Worm (Caenorhabditis elegans) whole organism, L3 larva: Measurements from ENCODE around the gene Y59A8A.8.

Source experiments
- aly-2 ChIP-seq: fragments of 150-350 bp; optimal IDR thresholded peaks from 2 replicates; lab custom pipeline; 2014; ENCODE audit warnings: missing biosample characterization, missing genetic modification characterization
- ama-1 ChIP-seq: fragments of 150-350 bp; optimal IDR thresholded peaks from 2 replicates; lab custom pipeline; 2018
- ceh-16 ChIP-seq: sonication (generic microtip); optimal IDR thresholded peaks from 2 replicates; lab custom pipeline; 2017; ENCODE audit warnings: missing biosample characterization, missing genetic modification characterization
- ceh-82 ChIP-seq: fragments of 150-350 bp; optimal IDR thresholded peaks from 2 replicates; lab custom pipeline; 2014; ENCODE audit warnings: missing biosample characterization, missing genetic modification characterization
- daf-12 ChIP-seq: fragments of 150-350 bp; optimal IDR thresholded peaks from 2 replicates; lab custom pipeline; 2014; ENCODE audit warnings: missing biosample characterization, missing genetic modification reagents, missing genetic modification characterization
- egl-27 ChIP-seq: sonication (generic microtip); optimal IDR thresholded peaks from 4 replicates; lab custom pipeline; 2017; ENCODE audit warnings: missing biosample characterization, missing genetic modification reagents, missing genetic modification characterization
- egl-5 ChIP-seq: fragments of 150-350 bp; optimal IDR thresholded peaks from 2 replicates; lab custom pipeline; 2017; ENCODE audit warnings: missing biosample characterization, missing genetic modification reagents, missing genetic modification characterization, inconsistent platforms
- elt-1 ChIP-seq: fragments of 150-350 bp; optimal IDR thresholded peaks from 2 replicates; lab custom pipeline; 2014; ENCODE audit warnings: missing biosample characterization, missing genetic modification characterization
- elt-2 ChIP-seq: sonication (generic microtip); optimal IDR thresholded peaks from 2 replicates; lab custom pipeline; 2016; ENCODE audit warnings: missing genetic modification reagents, mild to moderate bottlenecking, missing genetic modification characterization, missing compliant biosample characterization
- elt-3 ChIP-seq, 3 experiments: fragments of 150-350 bp in 1 of 3; sonication (generic microtip) in 2 of 3; optimal IDR thresholded peaks; 2 replicates in 2 of 3; 4 replicates in 1 of 3; lab custom pipeline; 2014 to 2017; ENCODE audit warnings: missing biosample characterization in 3 of 3, missing genetic modification characterization in 3 of 3
- eor-1 ChIP-seq, 2 experiments: fragments of 150-350 bp; optimal IDR thresholded peaks; 2 replicates each; lab custom pipeline; 2014 to 2018; ENCODE audit warnings: missing biosample characterization in 2 of 2, missing genetic modification characterization in 2 of 2
- fkh-10 ChIP-seq: sonication (generic microtip); optimal IDR thresholded peaks from 2 replicates; lab custom pipeline; 2017; ENCODE audit warnings: missing biosample characterization, missing genetic modification reagents, missing genetic modification characterization
- fkh-2 ChIP-seq: fragments of 150-350 bp; optimal IDR thresholded peaks from 2 replicates; lab custom pipeline; 2014; ENCODE audit warnings: missing biosample characterization, missing genetic modification reagents, missing genetic modification characterization
- fos-1 ChIP-seq: fragments of 150-350 bp; optimal IDR thresholded peaks from 2 replicates; lab custom pipeline; 2014; ENCODE audit warnings: missing biosample characterization, missing genetic modification characterization
- hmg-11 ChIP-seq: sonication (generic microtip); optimal IDR thresholded peaks from 2 replicates; lab custom pipeline; 2016; ENCODE audit warnings: missing genetic modification characterization, missing compliant biosample characterization
- jun-1 ChIP-seq: fragments of 150-350 bp; optimal IDR thresholded peaks from 2 replicates; lab custom pipeline; 2014; ENCODE audit warnings: missing biosample characterization, missing genetic modification reagents, missing genetic modification characterization
- lin-15B ChIP-seq: fragments of 150-350 bp; optimal IDR thresholded peaks from 2 replicates; lab custom pipeline; 2014; ENCODE audit warnings: missing biosample characterization, missing genetic modification characterization
- lsy-12 ChIP-seq: sonication (generic microtip); optimal IDR thresholded peaks from 2 replicates; lab custom pipeline; 2016; ENCODE audit warnings: mild to moderate bottlenecking, missing genetic modification characterization, missing compliant biosample characterization
- mdl-1 ChIP-seq: fragments of 150-350 bp; optimal IDR thresholded peaks from 2 replicates; lab custom pipeline; 2014; ENCODE audit warnings: missing biosample characterization, missing genetic modification characterization
- mml-1 ChIP-seq: fragments of 150-350 bp; sonication (generic microtip); optimal IDR thresholded peaks from 3 replicates; lab custom pipeline; 2014; ENCODE audit warnings: missing biosample characterization, missing genetic modification characterization
- nfya-1 ChIP-seq: sonication (generic microtip); optimal IDR thresholded peaks from 2 replicates; lab custom pipeline; 2017; ENCODE audit warnings: missing genetic modification characterization, mild to moderate bottlenecking, missing compliant biosample characterization, antibody characterized with exemption, moderate library complexity; ENCODE audit not compliant: insufficient read depth
- nhr-11 ChIP-seq: fragments of 150-350 bp; optimal IDR thresholded peaks from 2 replicates; lab custom pipeline; 2014; ENCODE audit warnings: missing biosample characterization, missing genetic modification characterization
- nhr-12 ChIP-seq: fragments of 150-350 bp; optimal IDR thresholded peaks from 2 replicates; lab custom pipeline; 2014; ENCODE audit warnings: missing biosample characterization, missing genetic modification characterization
- nhr-23 ChIP-seq: fragments of 150-350 bp; optimal IDR thresholded peaks from 2 replicates; lab custom pipeline; 2014; ENCODE audit warnings: missing biosample characterization, missing genetic modification reagents, missing genetic modification characterization
- nhr-237 ChIP-seq: fragments of 150-350 bp; optimal IDR thresholded peaks from 2 replicates; lab custom pipeline; 2014; ENCODE audit warnings: missing biosample characterization, missing genetic modification characterization
- nhr-25 ChIP-seq: sonication (generic microtip); optimal IDR thresholded peaks from 2 replicates; lab custom pipeline; 2017; ENCODE audit warnings: missing biosample characterization, missing genetic modification characterization
- nhr-76 ChIP-seq: fragments of 150-350 bp; sonication (generic microtip); optimal IDR thresholded peaks from 5 replicates; lab custom pipeline; 2014; ENCODE audit warnings: missing biosample characterization, missing genetic modification characterization
- nhr-77 ChIP-seq: fragments of 150-350 bp; optimal IDR thresholded peaks from 2 replicates; lab custom pipeline; 2014; ENCODE audit warnings: missing biosample characterization, missing genetic modification characterization
- pha-4 ChIP-seq: fragments of 150-350 bp; optimal IDR thresholded peaks from 2 replicates; lab custom pipeline; 2014; ENCODE audit warnings: missing biosample characterization, missing genetic modification reagents, missing genetic modification characterization
- pqm-1 ChIP-seq: fragments of 150-350 bp; optimal IDR thresholded peaks from 2 replicates; lab custom pipeline; 2017; ENCODE audit warnings: missing biosample characterization, missing genetic modification characterization, inconsistent platforms
- sea-2 ChIP-seq: fragments of 150-350 bp; sonication (generic microtip); optimal IDR thresholded peaks from 4 replicates; lab custom pipeline; 2014; ENCODE audit warnings: missing biosample characterization, missing genetic modification reagents, missing genetic modification characterization
- snpc-4 ChIP-seq: fragments of 150-350 bp; optimal IDR thresholded peaks from 2 replicates; lab custom pipeline; 2014; ENCODE audit warnings: missing biosample characterization, missing genetic modification characterization
- unc-62 ChIP-seq: fragments of 150-350 bp; sonication (generic microtip); optimal IDR thresholded peaks from 4 replicates; lab custom pipeline; 2014; ENCODE audit warnings: missing biosample characterization, missing genetic modification reagents, missing genetic modification characterization
- zag-1 ChIP-seq: fragments of 150-350 bp; optimal IDR thresholded peaks from 2 replicates; lab custom pipeline; 2014; ENCODE audit warnings: missing biosample characterization, missing genetic modification characterization

Y59A8A.8 gene

ce11 chrV:17859065-17859464 is 6.3 kb upstream of the Y59A8A.8 start:
- no peak for TF ChIP-seq elt-1 (tag; lab: Kevin White, UChicago)
- TF ChIP-seq fkh-10 = no peak
- no peak for TF ChIP-seq ceh-16 (tag; lab: Kevin White, UChicago)
- TF ChIP-seq nhr-23 = no peak
- no peak for TF ChIP-seq zag-1 (tag; lab: Kevin White, UChicago)
- no peak for TF ChIP-seq sea-2 (GFP tag; lab: Kevin White, UChicago)
- no peak for TF ChIP-seq eor-1 (tag; optimal IDR thresholded peaks at IDR 0.05; lab: Kevin White, UChicago)
- no peak for TF ChIP-seq ama-1
- TF ChIP-seq nhr-12 = no peak
- no peak for TF ChIP-seq ceh-82 (tag; lab: Kevin White, UChicago)
- TF ChIP-seq fkh-2 = no peak
- no peak for TF ChIP-seq unc-62 (GFP tag; lab: Kevin White, UChicago)
- TF ChIP-seq daf-12 = no peak
- TF ChIP-seq nhr-77 (tag; lab: Kevin White, UChicago) = no peak
- no peak for TF ChIP-seq mml-1 (tag; lab: Kevin White, UChicago)

ce11 chrV:17859519-17859918 is 5.9 kb upstream of the Y59A8A.8 start:
- no peak for TF ChIP-seq ceh-16 (tag; lab: Kevin White, UChicago)
- TF ChIP-seq nhr-11 (tag; lab: Kevin White, UChicago) = no peak
- no peak for TF ChIP-seq jun-1
- no peak for TF ChIP-seq hmg-11 (tag; lab: Kevin White, UChicago)
- no peak for TF ChIP-seq fos-1 (tag; lab: Kevin White, UChicago)
- no peak for TF ChIP-seq lin-15B (tag; lab: Kevin White, UChicago)
- TF ChIP-seq lsy-12 (tag; lab: Kevin White, UChicago) = no peak
- no peak for TF ChIP-seq eor-1 (tag; optimal IDR thresholded peaks at IDR 0.05; lab: Kevin White, UChicago)
- TF ChIP-seq sea-2 (GFP tag; lab: Kevin White, UChicago) = no peak
- no peak for TF ChIP-seq egl-5 (tag; lab: Kevin White, UChicago)
- TF ChIP-seq nhr-77 (tag; lab: Kevin White, UChicago) = no peak
- TF ChIP-seq fkh-10 = no peak

ce11 chrV:17870569-17870968 is 5.2 kb downstream of the Y59A8A.8 start, which contains the start of gene csn-1:
Gene csn-1, minus strand, starts transcription at chrV:17870651.
- TF ChIP-seq snpc-4 (tag; lab: Kevin White, UChicago) (peak; percentile 31), nhr-12 (no peak), hmg-11 (tag; lab: Kevin White, UChicago) (peak; percentile 7), mml-1 (tag; lab: Kevin White, UChicago) (no peak), lin-15B (tag; lab: Kevin White, UChicago) (peak; percentile 52), elt-3 (tag; optimal IDR thresholded peaks at IDR 0.05; lab: Kevin White, UChicago) (no peak), unc-62 (GFP tag; lab: Kevin White, UChicago) (no peak), pha-4 (tag; lab: Kevin White, UChicago) (peak; percentile 45), nhr-237 (tag; lab: Kevin White, UChicago) (no peak)

- no peak for TF ChIP-seq mdl-1 (tag; lab: Kevin White, UChicago)
- no peak for TF ChIP-seq nhr-76 (tag; lab: Kevin White, UChicago)
- TF ChIP-seq aly-2 (tag; lab: Kevin White, UChicago) = no peak
- peak; percentile 73 for TF ChIP-seq pha-4 (tag; lab: Kevin White, UChicago)
- peak; percentile 43 for TF ChIP-seq snpc-4 (tag; lab: Kevin White, UChicago)
- TF ChIP-seq ceh-82 (tag; lab: Kevin White, UChicago) = peak; percentile 22
- peak; percentile 50 for TF ChIP-seq nfya-1 (tag; lab: Kevin White, UChicago)
- peak; percentile 80 for TF ChIP-seq lin-15B (tag; lab: Kevin White, UChicago)
- no peak for TF ChIP-seq fos-1 (tag; lab: Kevin White, UChicago)
- TF ChIP-seq egl-27 = no peak
- TF ChIP-seq pqm-1 (tag; lab: Kevin White, UChicago) = peak; percentile 14
- TF ChIP-seq ceh-16 (tag; lab: Kevin White, UChicago) = no peak
- TF ChIP-seq elt-2 (tag; lab: Kevin White, UChicago) = peak; percentile 8
- no peak for TF ChIP-seq hmg-11 (tag; lab: Kevin White, UChicago)
- TF ChIP-seq elt-3 (tag; optimal IDR thresholded peaks at IDR 0.05; lab: Kevin White, UChicago) = no peak
- no peak for TF ChIP-seq zag-1 (tag; lab: Kevin White, UChicago)
- peak; percentile 1 for TF ChIP-seq nhr-25
- TF ChIP-seq nhr-23 = peak; percentile 55
Observed at ce11 chrV:17871049-17871448, 5.6 kb downstream of the Y59A8A.8 start, which contains the start of gene phf-14. Gene phf-14, plus strand, starts transcription at chrV:17871393.
